Fruit fly (Drosophila melanogaster): Measurements from ENCODE around the gene Stip1.
A peak's percentile ranks its signal among the peaks of the same experiment; 100 is the strongest.

The Stip1 gene

dm6 chr2L:300877-301706, 6.2 kb downstream of the Stip1 start (continued):
- TF ChIP-seq PHDP (tag; optimal IDR thresholded peaks at IDR 0.05) (no peak), CG7928 (GFP tag; optimal IDR thresholded peaks at IDR 0.05) (no peak), Hmx (GFP tag; optimal IDR thresholded peaks at IDR 0.05) (no peak), nau (GFP tag; optimal IDR thresholded peaks at IDR 0.05) (no peak), MBD-R2 (GFP tag; IDR thresholded peaks at IDR 0.05) (no peak), sens-2 (GFP tag; IDR thresholded peaks at IDR 0.05) (no peak), CG2889 (GFP tag; IDR thresholded peaks at IDR 0.05) (no peak), CG3407 (GFP tag; optimal IDR thresholded peaks at IDR 0.05) (no peak), disco-r (GFP tag; optimal IDR thresholded peaks at IDR 0.05) (no peak), salm (tag; optimal IDR thresholded peaks at IDR 0.05) (no peak), shn (GFP tag; optimal IDR thresholded peaks at IDR 0.05) (no peak), grn (GFP tag; optimal IDR thresholded peaks at IDR 0.05) (peak; percentile 93), crc (GFP tag; optimal IDR thresholded peaks at IDR 0.05) (no peak), slbo (GFP tag; IDR thresholded peaks at IDR 0.05) (peak; percentile 18; the same call in 1 of the 2 replicates), cg (GFP tag; optimal IDR thresholded peaks at IDR 0.05) (no peak), CG10979 (tag; optimal IDR thresholded peaks at IDR 0.05) (no peak), Rx (GFP tag; IDR thresholded peaks at IDR 0.05) (no peak), bab2 (GFP tag; optimal IDR thresholded peaks at IDR 0.05) (no peak), CG16815 (GFP tag; optimal IDR thresholded peaks at IDR 0.05) (no peak), CG7745 (tag; optimal IDR thresholded peaks at IDR 0.05) (no peak), tup (GFP tag; optimal IDR thresholded peaks at IDR 0.05) (no peak), D (optimal IDR thresholded peaks at IDR 0.05) (no peak), D (GFP tag; optimal IDR thresholded peaks at IDR 0.05) (no peak), CG8089 (GFP tag; optimal IDR thresholded peaks at IDR 0.05) (no peak), CG3847 (GFP tag; IDR thresholded peaks at IDR 0.05) (0 out of 2 replicates have a peak, but pooled peaks have one; percentile 9), H15 (GFP tag; IDR thresholded peaks at IDR 0.05) (no peak), bcd (GFP tag; optimal IDR thresholded peaks at IDR 0.05) (no peak), CG8765 (GFP tag; IDR thresholded peaks at IDR 0.05) (no peak), Lim3 (GFP tag; IDR thresholded peaks at IDR 0.05) (no peak), CG30403 (GFP tag; optimal IDR thresholded peaks at IDR 0.05) (no peak), amos (GFP tag; IDR thresholded peaks at IDR 0.05; ENCODE audit: partially characterized antibody) (no peak), fd102C (GFP tag; optimal IDR thresholded peaks at IDR 0.05) (no peak), ash1 (GFP tag; optimal IDR thresholded peaks at IDR 0.05) (no peak), CG32772 (GFP tag; IDR thresholded peaks at IDR 0.05) (no peak), ems (GFP tag; optimal IDR thresholded peaks at IDR 0.05) (no peak), cwo (GFP tag; optimal IDR thresholded peaks at IDR 0.05) (peak; percentile 47), exex (tag; optimal IDR thresholded peaks at IDR 0.05) (peak; percentile 72), mirr (GFP tag; optimal IDR thresholded peaks at IDR 0.05) (peak; percentile 63), schlank (tag; optimal IDR thresholded peaks at IDR 0.05) (no peak), CG11695 (GFP tag; IDR thresholded peaks at IDR 0.05) (no peak), rib (GFP tag; IDR thresholded peaks at IDR 0.05) (peak; percentile 83), lola (GFP tag; optimal IDR thresholded peaks at IDR 0.05) (no peak), vfl (GFP tag; optimal IDR thresholded peaks at IDR 0.05) (no peak), CG12299 (tag; optimal IDR thresholded peaks at IDR 0.05) (no peak), Sox100B (GFP tag; optimal IDR thresholded peaks at IDR 0.05) (no peak), ham (GFP tag; IDR thresholded peaks at IDR 0.05) (no peak), Oli (tag; optimal IDR thresholded peaks at IDR 0.05) (no peak), tgo (GFP tag; IDR thresholded peaks at IDR 0.05) (no peak), luna (GFP tag; optimal IDR thresholded peaks at IDR 0.05) (no peak), dimm (GFP tag; IDR thresholded peaks at IDR 0.05) (no peak), Nf-YA (GFP tag; IDR thresholded peaks at IDR 0.05) (no peak)
